Worm (Caenorhabditis elegans): ENCODE results near the gene rdl-1.

DNA sequence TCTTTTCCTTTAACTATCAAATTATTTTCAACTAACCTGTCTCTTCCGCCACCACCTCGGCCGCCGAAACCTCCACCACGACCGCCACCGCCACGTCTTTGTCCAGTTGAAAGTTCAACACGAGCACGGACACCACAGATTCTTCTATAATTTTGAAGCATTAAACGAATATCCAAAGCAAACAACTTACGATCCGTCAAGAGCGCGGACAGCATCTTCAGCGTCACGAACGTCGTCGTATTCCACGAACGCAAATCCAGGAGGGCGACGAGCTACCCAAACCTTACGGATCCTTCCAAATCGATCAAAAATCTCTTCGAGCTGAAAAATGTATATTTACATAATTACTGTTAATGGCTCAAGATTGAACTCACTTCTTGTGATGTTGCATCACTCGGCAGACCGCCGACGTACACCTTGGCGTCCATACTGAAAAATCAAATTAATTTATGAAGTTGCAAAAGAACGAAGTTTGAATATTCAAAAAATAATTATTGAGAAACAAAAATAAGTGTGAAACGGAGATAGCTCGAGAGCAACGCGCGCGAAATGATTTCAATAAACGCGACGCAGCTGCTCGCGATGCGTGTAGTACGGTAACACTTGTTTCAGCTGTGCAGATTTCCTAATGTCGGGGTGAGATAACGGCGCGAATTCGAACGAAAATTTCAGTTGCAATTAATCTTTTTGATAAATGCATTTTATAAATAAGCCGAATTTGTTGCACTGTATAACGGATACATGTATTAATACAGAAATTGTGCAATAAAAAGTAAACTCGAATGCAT is 20.9 kb upstream of the rdl-1 start, which contains the start of gene rsp-6:
- TF ChIP-seq dao-5 (tag; optimal IDR thresholded peaks at IDR 0.05) (no peak), him-1 (tag; optimal IDR thresholded peaks at IDR 0.05) (peak; percentile 29), W03F9.2 (tag; optimal IDR thresholded peaks at IDR 0.05) (peak; percentile 85)

All from whole organism, L4/young adult.